Fruit fly (Drosophila melanogaster) whole organism, embryonic: ENCODE results near the gene CG11294.

Source experiments
- Antp ChIP-seq: fragments of 200-800 bp; sonication (Bioruptor generic); optimal IDR thresholded peaks from 3 replicates; lab custom pipeline; 2016; ENCODE audit warnings: missing biosample characterization, missing genetic modification characterization
- CG13624 ChIP-seq: fragments of 200-800 bp; sonication (Bioruptor generic); optimal IDR thresholded peaks from 2 replicates; lab custom pipeline; 2016; ENCODE audit warnings: missing biosample characterization, missing genetic modification characterization
- CG14710 ChIP-seq: fragments of 200-800 bp; sonication (Bioruptor generic); optimal IDR thresholded peaks from 3 replicates; lab custom pipeline; 2019; ENCODE audit warnings: missing biosample characterization, mild to moderate bottlenecking, missing genetic modification characterization, moderate library complexity
- CG15601 ChIP-seq: fragments of 200-800 bp; sonication (Bioruptor generic); optimal IDR thresholded peaks from 3 replicates; lab custom pipeline; 2019; ENCODE audit warnings: missing biosample characterization, mild to moderate bottlenecking, missing genetic modification characterization, moderate library complexity
- CG17361 ChIP-seq: fragments of 200-800 bp; sonication (Bioruptor generic); IDR thresholded peaks from 3 replicates; pipeline ENCODE4 v1.3.6; 2022; ENCODE audit warnings: missing biosample characterization, missing genetic modification characterization
- CG31224 ChIP-seq: fragments of 200-800 bp; sonication (Bioruptor generic); IDR thresholded peaks from 2 replicates; pipeline ENCODE4 v1.3.6; 2022; ENCODE audit warnings: missing biosample characterization, missing genetic modification characterization
- CG3163 ChIP-seq: fragments of 200-800 bp; sonication (Bioruptor generic); optimal IDR thresholded peaks from 3 replicates; lab custom pipeline; 2016; ENCODE audit warnings: missing biosample characterization, missing genetic modification characterization
- CG32532 ChIP-seq: fragments of 200-800 bp; sonication (Bioruptor generic); IDR thresholded peaks from 2 replicates; pipeline ENCODE4 v1.3.6; 2022; ENCODE audit warnings: missing biosample characterization, missing genetic modification characterization
- CG3281 ChIP-seq: fragments of 200-800 bp; sonication (Bioruptor generic); optimal IDR thresholded peaks from 3 replicates; lab custom pipeline; 2017; ENCODE audit warnings: missing biosample characterization, mild to moderate bottlenecking, missing genetic modification characterization
- CG3726 ChIP-seq: fragments of 200-800 bp; sonication (Bioruptor generic); IDR thresholded peaks from 3 replicates; pipeline ENCODE4, ENCODE4 v1.3.6; 2022; ENCODE audit warnings: missing biosample characterization, missing genetic modification characterization
- CG6254 ChIP-seq: fragments of 200-800 bp; sonication (Bioruptor generic); optimal IDR thresholded peaks from 3 replicates; lab custom pipeline; 2017; ENCODE audit warnings: mild to moderate bottlenecking, missing biosample characterization, missing genetic modification reagents, missing genetic modification characterization
- CG6813 ChIP-seq: fragments of 200-800 bp; sonication (Bioruptor generic); optimal IDR thresholded peaks from 2 replicates; lab custom pipeline; 2017; ENCODE audit warnings: missing biosample characterization, missing genetic modification characterization, mild to moderate bottlenecking, moderate library complexity, missing genetic modification reagents
- CG7556 ChIP-seq: fragments of 200-800 bp; sonication (Bioruptor generic); optimal IDR thresholded peaks from 2 replicates; lab custom pipeline; 2017; ENCODE audit warnings: missing biosample characterization, mild to moderate bottlenecking, missing genetic modification characterization
- CG7963 ChIP-seq: fragments of 200-800 bp; sonication (Bioruptor generic); IDR thresholded peaks from 3 replicates; pipeline ENCODE4 v1.3.6; 2022; ENCODE audit warnings: missing biosample characterization, missing genetic modification characterization; ENCODE audit not compliant: partially characterized antibody
- D19A ChIP-seq: fragments of 200-800 bp; optimal IDR thresholded peaks from 3 replicates; lab custom pipeline; 2019; ENCODE audit warnings: missing biosample characterization, mild to moderate bottlenecking, missing genetic modification characterization, moderate library complexity
- D19B ChIP-seq: fragments of 200-800 bp; sonication (Bioruptor generic); optimal IDR thresholded peaks from 2 replicates; lab custom pipeline; 2017; ENCODE audit warnings: missing biosample characterization, mild to moderate bottlenecking, missing genetic modification characterization
- Dbx ChIP-seq: fragments of 200-800 bp; sonication (Bioruptor generic); IDR thresholded peaks from 3 replicates; pipeline ENCODE4 v1.3.6; 2022; ENCODE audit warnings: missing biosample characterization, missing genetic modification characterization
- Dll ChIP-seq: fragments of 200-800 bp; sonication (Bioruptor generic); IDR thresholded peaks from 4 replicates; pipeline ENCODE4 v1.3.6; 2022; ENCODE audit warnings: missing biosample characterization, missing genetic modification characterization; ENCODE audit not compliant: partially characterized antibody
- Dref ChIP-seq: fragments of 200-800 bp; sonication (Bioruptor generic); IDR thresholded peaks from 2 replicates; pipeline ENCODE4 v1.3.6; 2022; ENCODE audit warnings: missing biosample characterization, missing genetic modification characterization
- E2f1 ChIP-seq: fragments of 200-800 bp; sonication (Bioruptor generic); IDR thresholded peaks from 2 replicates; pipeline ENCODE4 v1.3.6; 2022; ENCODE audit warnings: missing biosample characterization, missing genetic modification characterization
- ERR ChIP-seq: fragments of 200-800 bp; sonication (Bioruptor generic); optimal IDR thresholded peaks from 2 replicates; lab custom pipeline; 2016; ENCODE audit warnings: missing biosample characterization, missing genetic modification characterization
- Ets97D ChIP-seq: fragments of 200-800 bp; sonication (Bioruptor generic); optimal IDR thresholded peaks from 3 replicates; lab custom pipeline; 2016; ENCODE audit warnings: missing biosample characterization, missing genetic modification characterization
- Fer1 ChIP-seq: fragments of 200-800 bp; sonication (Bioruptor generic); optimal IDR thresholded peaks from 2 replicates; lab custom pipeline; 2017; ENCODE audit warnings: missing biosample characterization, mild to moderate bottlenecking, missing genetic modification characterization
- HmgZ ChIP-seq: fragments of 200-800 bp; sonication (Bioruptor generic); optimal IDR thresholded peaks from 2 replicates; lab custom pipeline; 2018; ENCODE audit warnings: missing biosample characterization, mild to moderate bottlenecking, missing genetic modification characterization
- Hmr ChIP-seq: fragments of 200-800 bp; sonication (Bioruptor generic); optimal IDR thresholded peaks from 3 replicates; lab custom pipeline; 2017; ENCODE audit warnings: mild to moderate bottlenecking, missing biosample characterization, missing genetic modification reagents, missing genetic modification characterization
- Lim3 ChIP-seq: fragments of 200-800 bp; sonication (Bioruptor generic); IDR thresholded peaks from 2 replicates; pipeline ENCODE4 v1.3.6; 2022; ENCODE audit warnings: missing biosample characterization, missing genetic modification characterization
- MBD-R2 ChIP-seq: fragments of 200-800 bp; sonication (Bioruptor generic); IDR thresholded peaks from 2 replicates; pipeline ENCODE4 v1.3.6; 2022; ENCODE audit warnings: missing biosample characterization, missing genetic modification characterization
- Oli ChIP-seq: fragments of 200-800 bp; sonication (Bioruptor generic); optimal IDR thresholded peaks from 2 replicates; lab custom pipeline; 2018; ENCODE audit warnings: missing biosample characterization, mild to moderate bottlenecking, missing genetic modification characterization, moderate library complexity
- Ptx1 ChIP-seq: fragments of 200-800 bp; sonication (Bioruptor generic); IDR thresholded peaks from 2 replicates; pipeline ENCODE4 v1.3.6; 2022; ENCODE audit warnings: missing biosample characterization, missing genetic modification characterization
- Rfx ChIP-seq: fragments of 200-800 bp; sonication (Bioruptor generic); IDR thresholded peaks from 2 replicates; pipeline ENCODE4 v1.3.6; 2022; ENCODE audit warnings: missing biosample characterization, missing genetic modification characterization
- Spps ChIP-seq: fragments of 200-800 bp; sonication (Bioruptor generic); optimal IDR thresholded peaks from 2 replicates; lab custom pipeline; 2018; ENCODE audit warnings: missing biosample characterization, mild to moderate bottlenecking, missing genetic modification characterization
- Stat92E ChIP-seq, 3 experiments: fragments of >200 bp in 2 of 3; fragments of 200-800 bp in 1 of 3; sonication (Bioruptor generic) in 1 of 3; optimal IDR thresholded peaks; 2 replicates each; lab custom pipeline; 2017 to 2019; ENCODE audit warnings: missing biosample characterization in 3 of 3, missing genetic modification characterization in 3 of 3, mild to moderate bottlenecking in 1 of 3, moderate library complexity in 1 of 3
- Usf ChIP-seq: fragments of 200-800 bp; sonication (Bioruptor generic); optimal IDR thresholded peaks from 2 replicates; lab custom pipeline; 2017; ENCODE audit warnings: missing genotype, missing biosample characterization, missing genetic modification characterization
- Xrp1 ChIP-seq: fragments of 200-800 bp; sonication (Bioruptor generic); IDR thresholded peaks from 2 replicates; pipeline ENCODE4 v1.3.6; 2022; ENCODE audit warnings: missing biosample characterization, missing genetic modification characterization
- caup ChIP-seq: fragments of 200-800 bp; sonication (Bioruptor generic); optimal IDR thresholded peaks from 3 replicates; lab custom pipeline; 2017; ENCODE audit warnings: missing biosample characterization, mild to moderate bottlenecking, missing genetic modification characterization, moderate library complexity; ENCODE audit not compliant: severe bottlenecking
- chn ChIP-seq: fragments of 200-800 bp; sonication (Bioruptor generic); optimal IDR thresholded peaks from 2 replicates; lab custom pipeline; 2016; ENCODE audit warnings: missing biosample characterization, missing genetic modification characterization
- dimm ChIP-seq: fragments of 200-800 bp; sonication (Bioruptor generic); IDR thresholded peaks from 2 replicates; pipeline ENCODE4 v1.3.6; 2022; ENCODE audit warnings: missing biosample characterization, missing genetic modification characterization
- dpn ChIP-seq, 2 experiments: fragments of 200-800 bp; sonication (Bioruptor generic); optimal IDR thresholded peaks; 3 replicates each; lab custom pipeline; 2016; ENCODE audit warnings: missing biosample characterization in 2 of 2, missing genetic modification characterization in 2 of 2
- ewg ChIP-seq: fragments of 200-800 bp; sonication (Bioruptor generic); optimal IDR thresholded peaks from 3 replicates; lab custom pipeline; 2017; ENCODE audit warnings: mild to moderate bottlenecking, missing biosample characterization, missing genetic modification reagents, missing genetic modification characterization
- exex ChIP-seq: fragments of 200-800 bp; sonication (Bioruptor generic); optimal IDR thresholded peaks from 4 replicates; lab custom pipeline; 2018; ENCODE audit warnings: missing biosample characterization, mild to moderate bottlenecking, missing genetic modification characterization, moderate library complexity
- fd102C ChIP-seq: fragments of 200-800 bp; sonication (Bioruptor generic); optimal IDR thresholded peaks from 2 replicates; lab custom pipeline; 2018; ENCODE audit warnings: missing biosample characterization, mild to moderate bottlenecking, missing genetic modification characterization, moderate library complexity
- gt ChIP-seq: fragments of 200-800 bp; sonication (Bioruptor generic); IDR thresholded peaks from 2 replicates; pipeline ENCODE4 v1.3.6; 2022; ENCODE audit warnings: missing biosample characterization, missing genetic modification characterization
- inv ChIP-seq: fragments of 200-800 bp; sonication (Bioruptor generic); IDR thresholded peaks from 2 replicates; pipeline ENCODE4 v1.3.6; 2022; ENCODE audit warnings: missing biosample characterization, missing genetic modification characterization; ENCODE audit not compliant: partially characterized antibody
- mld ChIP-seq: fragments of 200-800 bp; sonication (Bioruptor generic); IDR thresholded peaks from 3 replicates; pipeline ENCODE4 v1.3.6; 2022; ENCODE audit warnings: missing biosample characterization, missing genetic modification characterization; ENCODE audit not compliant: partially characterized antibody
- row ChIP-seq: fragments of 200-800 bp; sonication (Bioruptor generic); IDR thresholded peaks from 3 replicates; pipeline ENCODE4 v1.3.6; 2022; ENCODE audit warnings: missing biosample characterization, missing genetic modification characterization
- sr ChIP-seq: fragments of 200-800 bp; sonication (Bioruptor generic); IDR thresholded peaks from 3 replicates; pipeline ENCODE4 v1.3.6; 2022; ENCODE audit warnings: missing biosample characterization, missing genetic modification characterization
- tgo ChIP-seq: fragments of 200-800 bp; sonication (Bioruptor generic); IDR thresholded peaks from 3 replicates; pipeline ENCODE4 v1.3.6; 2022; ENCODE audit warnings: missing biosample characterization, missing genetic modification characterization
- tna ChIP-seq: fragments of 200-800 bp; sonication (Bioruptor generic); IDR thresholded peaks from 2 replicates; pipeline ENCODE4 v1.3.6; 2022; ENCODE audit warnings: missing biosample characterization, missing genetic modification characterization; ENCODE audit not compliant: partially characterized antibody
- twi ChIP-seq: fragments of 200-800 bp; optimal IDR thresholded peaks from 2 replicates; lab custom pipeline; 2019; ENCODE audit warnings: missing biosample characterization, mild to moderate bottlenecking, missing genetic modification characterization, moderate library complexity
- yki ChIP-seq: fragments of >200 bp; optimal IDR thresholded peaks from 3 replicates; lab custom pipeline; 2018
- z ChIP-seq: fragments of 200-800 bp; sonication (Bioruptor generic); IDR thresholded peaks from 3 replicates; pipeline ENCODE4 v1.3.6; 2022; ENCODE audit warnings: missing biosample characterization, missing genetic modification characterization

Gene CG11294

DNA sequence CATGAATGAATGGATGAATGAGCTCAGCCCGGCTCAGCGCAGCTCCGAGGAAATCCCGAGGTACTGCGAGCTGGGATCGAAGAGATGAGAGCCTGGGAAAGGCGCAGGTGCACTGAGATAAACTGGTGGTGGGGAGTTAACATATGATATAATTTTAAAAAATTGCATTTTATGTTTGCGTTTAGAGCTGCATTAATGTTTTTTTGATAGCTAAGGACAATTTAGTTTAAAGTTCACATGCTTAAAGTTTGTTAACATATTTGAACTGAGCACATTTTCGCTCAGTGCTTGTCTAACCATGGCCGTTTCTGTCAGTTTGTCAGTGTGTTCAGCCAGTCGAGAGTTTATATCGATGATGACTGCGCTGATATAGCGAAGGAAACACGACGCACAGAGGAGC lies 36.9 kb upstream of the CG11294 start (continued):
- TF ChIP-seq CG7556 (no peak), sr (no peak), Stat92E (GFP tag; optimal IDR thresholded peaks at IDR 0.05; lab: Kevin White, UChicago) (no peak), chn (no peak), Ets97D (GFP tag; lab: Kevin White, UChicago) (no peak), CG3281 (GFP tag; lab: Kevin White, UChicago) (no peak), CG15601 (tag; lab: Kevin White, UChicago) (no peak), Fer1 (GFP tag; lab: Kevin White, UChicago) (peak; percentile 33), Ptx1 (GFP tag; lab: Robert Waterston, UW) (peak; percentile 31; the same call in 1 of the 2 replicates), yki (lab: Kevin White, UChicago) (no peak), Lim3 (no peak), D19B (no peak), Oli (tag; lab: Kevin White, UChicago) (no peak), MBD-R2 (GFP tag; lab: Robert Waterston, UW) (no peak), z (GFP tag; lab: Robert Waterston, UW) (no peak), CG3726 (GFP tag; lab: Robert Waterston, UW) (no peak), HmgZ (tag; lab: Kevin White, UChicago) (no peak), exex (tag; lab: Kevin White, UChicago) (no peak), Usf (GFP tag; lab: Kevin White, UChicago) (no peak), CG6813 (GFP tag; lab: Kevin White, UChicago) (peak; percentile 5), Hmr (peak; percentile 21), gt (GFP tag; lab: Robert Waterston, UW) (no peak), CG14710 (tag; lab: Kevin White, UChicago) (no peak), inv (GFP tag; lab: Robert Waterston, UW) (no peak), Rfx (GFP tag; lab: Robert Waterston, UW) (0 out of 2 replicates have a peak, but pooled peaks have one; percentile 38), mld (GFP tag; lab: Robert Waterston, UW) (no peak), CG13624 (GFP tag; lab: Kevin White, UChicago) (no peak), row (GFP tag; lab: Robert Waterston, UW) (peak; percentile 60), Xrp1 (GFP tag; lab: Robert Waterston, UW) (peak; percentile 23; the same call in 1 of the 2 replicates), CG7963 (GFP tag; lab: Robert Waterston, UW) (no peak), ERR (GFP tag; lab: Kevin White, UChicago) (no peak), Antp (GFP tag; lab: Kevin White, UChicago) (peak; percentile 9), CG17361 (no peak), CG6254 (GFP tag; lab: Kevin White, UChicago) (no peak), caup (GFP tag; lab: Kevin White, UChicago) (peak; percentile 14), twi (no peak), CG3163 (GFP tag; lab: Kevin White, UChicago) (no peak), ewg (no peak), CG31224 (no peak), Spps (tag; lab: Kevin White, UChicago) (no peak), dimm (GFP tag; lab: Robert Waterston, UW) (no peak), tgo (GFP tag; lab: Robert Waterston, UW) (no peak), Dbx (GFP tag; lab: Robert Waterston, UW) (0 out of 3 replicates have a peak, but pooled peaks have one; percentile 23), D19A (peak; percentile 12), Dref (no peak), CG32532 (GFP tag; lab: Robert Waterston, UW) (peak; percentile 6; the same call in 1 of the 2 replicates), tna (GFP tag; lab: Robert Waterston, UW) (no peak), fd102C (GFP tag; lab: Kevin White, UChicago) (no peak), E2f1 (GFP tag; lab: Robert Waterston, UW) (no peak), dpn (GFP tag; optimal IDR thresholded peaks at IDR 0.05; lab: Kevin White, UChicago) (peak in 1 of 2 experiments; percentile 12), Dll (GFP tag; lab: Robert Waterston, UW) (no peak)
